Worm (Caenorhabditis elegans) whole organism, young adult: ENCODE measurements around the gene pqn-74.

Experiments used
- F23B12.7 ChIP-seq: sonication (generic microtip); optimal IDR thresholded peaks from 2 replicates; lab custom pipeline; 2017; ENCODE audit warnings: missing genetic modification characterization, mild to moderate bottlenecking, missing compliant biosample characterization, antibody characterized with exemption, moderate library complexity; ENCODE audit not compliant: insufficient read depth
- F39B2.1 ChIP-seq: fragments of 200-800 bp; sonication (Bioruptor generic); IDR thresholded peaks from 2 replicates; pipeline ENCODE4 v1.3.6; 2022; ENCODE audit warnings: missing genetic modification reagents, missing genetic modification characterization, missing compliant biosample characterization
- F49E8.2 ChIP-seq: sonication (generic microtip); optimal IDR thresholded peaks from 3 replicates; lab custom pipeline; 2017; ENCODE audit warnings: missing genetic modification characterization, mild to moderate bottlenecking, missing compliant biosample characterization, antibody characterized with exemption, moderate library complexity; ENCODE audit not compliant: insufficient read depth
- K12H6.12 ChIP-seq: fragments of 200-800 bp; sonication (Bioruptor generic); optimal IDR thresholded peaks from 2 replicates; lab custom pipeline; 2018; ENCODE audit warnings: mild to moderate bottlenecking, missing genetic modification characterization, missing compliant biosample characterization
- Y53F4B.3 ChIP-seq: fragments of 200-800 bp; sonication (Bioruptor generic); IDR thresholded peaks from 2 replicates; pipeline ENCODE4 v1.3.6; 2022; ENCODE audit warnings: missing genetic modification reagents, missing genetic modification characterization, missing compliant biosample characterization
- Y53G8AR.9 ChIP-seq: fragments of 200-800 bp; sonication (Bioruptor generic); conservative IDR thresholded peaks from 2 replicates; pipeline ENCODE4 v1.3.6; 2022; ENCODE audit warnings: missing genetic modification reagents, missing genetic modification characterization, missing compliant biosample characterization
- Y56A3A.18 ChIP-seq: fragments of 200-800 bp; sonication (Bioruptor generic); IDR thresholded peaks from 2 replicates; pipeline ENCODE4 v1.3.6; 2022; ENCODE audit warnings: missing genetic modification reagents, missing genetic modification characterization, missing compliant biosample characterization
- ama-1 ChIP-seq, 3 experiments: fragments of 150-350 bp in 1 of 3; sonication (generic microtip) in 2 of 3; optimal IDR thresholded peaks; 2 replicates each; lab custom pipeline; 2014 to 2018; ENCODE audit warnings: missing biosample characterization in 2 of 3, missing genetic modification characterization in 2 of 3, missing genetic modification reagents in 2 of 3
- atf-7 ChIP-seq: sonication (generic microtip); optimal IDR thresholded peaks from 2 replicates; lab custom pipeline; 2017; ENCODE audit warnings: mild to moderate bottlenecking, missing genetic modification characterization, missing compliant biosample characterization
- attf-5 ChIP-seq: fragments of 200-800 bp; sonication (Bioruptor generic); optimal IDR thresholded peaks from 2 replicates; lab custom pipeline; 2018; ENCODE audit warnings: mild to moderate bottlenecking, missing genetic modification characterization, missing compliant biosample characterization
- bed-2 ChIP-seq: fragments of 200-800 bp; sonication (Bioruptor generic); IDR thresholded peaks from 2 replicates; pipeline ENCODE4 v1.3.6; 2022; ENCODE audit warnings: missing genetic modification reagents, missing genetic modification characterization, missing compliant biosample characterization
- cebp-1 ChIP-seq, 2 experiments: fragments of 200-800 bp in 1 of 2; sonication (Bioruptor generic) in 1 of 2; sonication (generic microtip) in 1 of 2; IDR thresholded peaks in 1 of 2; optimal IDR thresholded peaks in 1 of 2; 2 replicates each; pipeline versions ENCODE4 v1.3.6 to Lab custom; 2017 to 2022; ENCODE audit warnings: missing compliant biosample characterization in 2 of 2, missing genetic modification characterization in 2 of 2, mild to moderate bottlenecking in 1 of 2, missing genetic modification reagents in 1 of 2, moderate library complexity in 1 of 2
- egl-18 ChIP-seq: fragments of 200-800 bp; sonication (Bioruptor generic); IDR thresholded peaks from 2 replicates; pipeline ENCODE4 v1.3.6; 2022; ENCODE audit warnings: missing genetic modification reagents, missing genetic modification characterization, missing compliant biosample characterization
- hlh-12 ChIP-seq: sonication (generic microtip); optimal IDR thresholded peaks from 2 replicates; lab custom pipeline; 2016; ENCODE audit warnings: missing genetic modification characterization, missing compliant biosample characterization
- hmg-1.2 ChIP-seq: fragments of 200-800 bp; sonication (Bioruptor generic); IDR thresholded peaks from 2 replicates; pipeline ENCODE4 v1.3.6; 2022; ENCODE audit warnings: missing genetic modification reagents, missing genetic modification characterization, missing compliant biosample characterization
- hrde-1 ChIP-seq: sonication (generic microtip); optimal IDR thresholded peaks from 2 replicates; lab custom pipeline; 2016; ENCODE audit warnings: missing genetic modification characterization, mild to moderate bottlenecking, missing compliant biosample characterization, moderate library complexity, missing genotype, missing genetic modification reagents, borderline replicate concordance
- hsf-1 ChIP-seq: fragments of 200-800 bp; sonication (Bioruptor generic); IDR thresholded peaks from 2 replicates; pipeline ENCODE4 v1.3.6; 2022; ENCODE audit warnings: missing genetic modification reagents, missing genetic modification characterization, missing compliant biosample characterization
- let-607 ChIP-seq, 2 experiments: fragments of 200-800 bp in 1 of 2; sonication (Bioruptor generic) in 1 of 2; sonication (generic microtip) in 1 of 2; optimal IDR thresholded peaks; 2 replicates each; lab custom pipeline; 2016 to 2018; ENCODE audit warnings: mild to moderate bottlenecking in 2 of 2, missing compliant biosample characterization in 2 of 2, missing genetic modification characterization in 2 of 2, moderate library complexity in 2 of 2, missing genotype in 1 of 2
- lir-1 ChIP-seq: fragments of 200-800 bp; sonication (Bioruptor generic); conservative IDR thresholded peaks from 2 replicates; pipeline ENCODE4 v1.3.6; 2022; ENCODE audit warnings: missing genetic modification reagents, missing genetic modification characterization, missing compliant biosample characterization
- lsy-27 ChIP-seq: sonication (generic microtip); optimal IDR thresholded peaks from 2 replicates; lab custom pipeline; 2017; ENCODE audit warnings: missing genetic modification characterization, mild to moderate bottlenecking, missing compliant biosample characterization, antibody characterized with exemption, missing genotype, borderline replicate concordance; ENCODE audit not compliant: insufficient read depth
- madf-3 ChIP-seq: fragments of 200-800 bp; sonication (Bioruptor generic); IDR thresholded peaks from 2 replicates; pipeline ENCODE4 v1.3.6; 2022; ENCODE audit warnings: missing genetic modification reagents, missing genetic modification characterization, missing compliant biosample characterization
- nhr-179 ChIP-seq: sonication (generic microtip); optimal IDR thresholded peaks from 2 replicates; lab custom pipeline; 2016; ENCODE audit warnings: mild to moderate bottlenecking, missing genetic modification characterization, missing compliant biosample characterization
- nhr-80 ChIP-seq: sonication (generic microtip); optimal IDR thresholded peaks from 2 replicates; lab custom pipeline; 2016; ENCODE audit warnings: missing genetic modification characterization, missing compliant biosample characterization
- pha-4 ChIP-seq: fragments of 150-350 bp; sonication (generic microtip); optimal IDR thresholded peaks from 2 replicates; lab custom pipeline; 2014; ENCODE audit warnings: missing biosample characterization, missing genetic modification reagents, missing genetic modification characterization
- rpc-1 ChIP-seq, 2 experiments: fragments of 150-350 bp in 1 of 2; sonication (generic microtip) in 1 of 2; optimal IDR thresholded peaks; 2 replicates each; lab custom pipeline; 2014 to 2018; ENCODE audit warnings: missing biosample characterization in 1 of 2, missing genetic modification characterization in 1 of 2, missing genetic modification reagents in 1 of 2, missing genotype in 1 of 2
- sea-2 ChIP-seq: fragments of 200-800 bp; sonication (Bioruptor generic); IDR thresholded peaks from 2 replicates; pipeline ENCODE4 v1.3.6; 2022; ENCODE audit warnings: missing genetic modification characterization, missing compliant biosample characterization
- unc-62 ChIP-seq: fragments of 150-350 bp; optimal IDR thresholded peaks from 2 replicates; lab custom pipeline; 2014; ENCODE audit warnings: missing biosample characterization, missing genetic modification reagents, missing genetic modification characterization
- xnd-1 ChIP-seq: sonication (generic microtip); optimal IDR thresholded peaks from 2 replicates; lab custom pipeline; 2016; ENCODE audit warnings: missing genotype, missing genetic modification reagents, missing genetic modification characterization, missing compliant biosample characterization
- zfh-2 ChIP-seq: fragments of 200-800 bp; sonication (Bioruptor generic); conservative IDR thresholded peaks from 2 replicates; pipeline ENCODE4 v1.3.6; 2022; ENCODE audit warnings: missing genetic modification reagents, missing genetic modification characterization, missing compliant biosample characterization
- zim-3 ChIP-seq: sonication (generic microtip); optimal IDR thresholded peaks from 2 replicates; lab custom pipeline; 2017; ENCODE audit warnings: mild to moderate bottlenecking, missing genetic modification characterization, moderate library complexity, missing compliant biosample characterization
- ztf-6 ChIP-seq: fragments of 200-800 bp; sonication (Bioruptor generic); IDR thresholded peaks from 2 replicates; pipeline ENCODE4 v1.3.6; 2022; ENCODE audit warnings: missing genetic modification reagents, missing genetic modification characterization, missing compliant biosample characterization

pqn-74 gene

ce11 chrIV:13330547-13330946 is 659 bp downstream of the pqn-74 start:
- TF ChIP-seq zfh-2 (GFP tag; lab: Robert Waterston, UW) (0 out of 2 replicates have a peak, but pooled peaks have one; percentile 22), madf-3 (GFP tag; lab: Robert Waterston, UW) (no peak), Y56A3A.18 (GFP tag; lab: Robert Waterston, UW) (0 out of 2 replicates have a peak, but pooled peaks have one; percentile 43)

DNA sequence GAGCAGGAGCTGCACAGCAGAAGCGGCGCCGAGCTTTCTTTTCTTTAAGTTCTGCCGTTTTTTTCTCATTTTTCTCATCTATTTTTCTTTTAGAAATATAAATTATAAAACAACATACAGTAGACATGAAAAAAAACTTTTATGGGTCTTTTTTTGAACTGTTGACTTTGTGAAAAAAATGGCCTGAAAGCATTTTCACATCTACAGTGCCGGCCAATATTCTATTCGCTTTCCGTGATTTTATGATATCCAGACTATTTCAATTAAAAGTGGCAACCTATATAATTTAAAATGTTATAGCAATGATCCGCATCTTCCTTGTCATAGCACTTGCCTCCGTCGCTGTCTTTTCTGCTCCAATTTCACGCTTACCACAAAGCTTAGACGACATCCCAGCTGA is 3.1 kb downstream of the pqn-74 start, which contains the start of gene far-6:
far-6 (plus strand) TSS at position 301 of the 400 bp plus-strand sequence.
- no peak for TF ChIP-seq F49E8.2 (tag; lab: Kevin White, UChicago)
- TF ChIP-seq madf-3 (GFP tag; lab: Robert Waterston, UW): no peak
- TF ChIP-seq nhr-179: no peak
- TF ChIP-seq hmg-1.2 (GFP tag; lab: Robert Waterston, UW): no peak
- TF ChIP-seq lir-1 (GFP tag; lab: Robert Waterston, UW): no peak
- no peak for TF ChIP-seq attf-5 (GFP tag; lab: Kevin White, UChicago)
- no peak for TF ChIP-seq lsy-27
- TF ChIP-seq Y53F4B.3 (GFP tag; lab: Robert Waterston, UW): no peak
- TF ChIP-seq rpc-1 (optimal IDR thresholded peaks at IDR 0.05; lab: Kevin White, UChicago): no peak
- no peak for TF ChIP-seq rpc-1 (tag; optimal IDR thresholded peaks at IDR 0.05; lab: Kevin White, UChicago)
- TF ChIP-seq egl-18 (GFP tag; lab: Robert Waterston, UW): no peak
- TF ChIP-seq atf-7 (tag; lab: Kevin White, UChicago): no peak
- TF ChIP-seq cebp-1 (GFP tag; IDR thresholded peaks at IDR 0.05; lab: Robert Waterston, UW): no peak
- no peak for TF ChIP-seq cebp-1 (tag; optimal IDR thresholded peaks at IDR 0.05; lab: Kevin White, UChicago)
- TF ChIP-seq Y56A3A.18 (GFP tag; lab: Robert Waterston, UW): no peak
- no peak for TF ChIP-seq bed-2
- no peak for TF ChIP-seq hsf-1
- no peak for TF ChIP-seq ztf-6 (GFP tag; lab: Robert Waterston, UW)
- TF ChIP-seq F39B2.1 (GFP tag; lab: Robert Waterston, UW): no peak
- TF ChIP-seq hrde-1 (tag; lab: Kevin White, UChicago): no peak
- no peak for TF ChIP-seq sea-2 (GFP tag; lab: Robert Waterston, UW)
- no peak for TF ChIP-seq F23B12.7 (tag; lab: Kevin White, UChicago)

DNA sequence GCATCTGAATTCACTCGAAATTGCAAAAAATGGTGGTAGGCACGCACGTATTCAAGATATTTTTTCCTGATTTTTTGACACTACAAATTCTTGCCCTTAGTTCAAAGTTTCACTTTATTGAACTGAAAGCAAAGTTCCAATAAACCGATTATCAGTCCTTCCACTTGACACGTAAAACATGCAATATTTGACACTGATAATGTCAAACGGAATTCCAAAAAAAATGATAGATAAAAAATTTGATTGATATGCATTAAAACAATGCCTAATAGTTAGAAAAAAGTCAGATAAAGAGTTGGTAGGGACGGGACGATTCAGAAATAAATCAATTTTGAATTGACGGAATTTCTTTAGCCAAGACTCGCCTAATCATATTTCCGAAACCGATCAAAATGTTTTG is 4.1 kb downstream of the pqn-74 start:
- TF ChIP-seq K12H6.12 (tag; lab: Kevin White, UChicago): no peak
- peak in 1 of 2 experiments; percentile 24 for TF ChIP-seq let-607 (tag; optimal IDR thresholded peaks at IDR 0.05; lab: Kevin White, UChicago)
- no peak for TF ChIP-seq hlh-12
- no peak for TF ChIP-seq madf-3 (GFP tag; lab: Robert Waterston, UW)
- TF ChIP-seq ama-1 (optimal IDR thresholded peaks at IDR 0.05; lab: Kevin White, UChicago): no peak
- no peak for TF ChIP-seq ama-1 (GFP tag; optimal IDR thresholded peaks at IDR 0.05; lab: Kevin White, UChicago)
- TF ChIP-seq pha-4 (tag; lab: Kevin White, UChicago): peak; percentile 51
- TF ChIP-seq Y53G8AR.9 (GFP tag; lab: Robert Waterston, UW): no peak
- no peak for TF ChIP-seq lsy-27
- peak; percentile 91 for TF ChIP-seq nhr-80
- peak; percentile 84 for TF ChIP-seq unc-62 (GFP tag; lab: Kevin White, UChicago)
- no peak for TF ChIP-seq Y56A3A.18 (GFP tag; lab: Robert Waterston, UW)

ce11 chrIV:13323823-13324359 is 7.3 kb downstream of the pqn-74 start, which contains the start of gene fat-2:
TSS of gene fat-2 (plus strand) at chrIV:13323873.
- no peak for TF ChIP-seq xnd-1 (tag; lab: Kevin White, UChicago)
- peak; percentile 2 for TF ChIP-seq zim-3
